Fruit fly (Drosophila melanogaster) whole organism, embryonic: ENCODE results near the gene CG15529.

Source experiments
- Bgb ChIP-seq: fragments of 200-800 bp; sonication (Bioruptor generic); IDR thresholded peaks from 2 replicates; pipeline ENCODE4 v1.3.6; 2022; ENCODE audit warnings: missing biosample characterization, missing genetic modification characterization; ENCODE audit not compliant: partially characterized antibody
- C15 ChIP-seq: fragments of 200-800 bp; sonication (Bioruptor generic); IDR thresholded peaks from 3 replicates; pipeline ENCODE4 v1.3.6; 2022; ENCODE audit warnings: missing biosample characterization, missing genetic modification characterization
- CG12155 ChIP-seq: fragments of 200-800 bp; sonication (Bioruptor generic); optimal IDR thresholded peaks from 3 replicates; lab custom pipeline; 2016; ENCODE audit warnings: missing biosample characterization, missing genetic modification characterization
- CG12659 ChIP-seq: fragments of 200-800 bp; sonication (Bioruptor generic); optimal IDR thresholded peaks from 3 replicates; lab custom pipeline; 2017; ENCODE audit warnings: mild to moderate bottlenecking, missing biosample characterization, missing genetic modification reagents, missing genetic modification characterization
- CG13123 ChIP-seq: fragments of 200-800 bp; sonication (Bioruptor generic); optimal IDR thresholded peaks from 2 replicates; lab custom pipeline; 2016; ENCODE audit warnings: missing biosample characterization, missing genetic modification characterization
- CG14667 ChIP-seq: fragments of 200-800 bp; sonication (Bioruptor generic); IDR thresholded peaks from 2 replicates; pipeline ENCODE4 v1.3.6; 2022; ENCODE audit warnings: missing biosample characterization, missing genetic modification characterization
- CG14965 ChIP-seq: fragments of 200-800 bp; sonication (Bioruptor generic); optimal IDR thresholded peaks from 2 replicates; lab custom pipeline; 2016; ENCODE audit warnings: missing biosample characterization, missing genetic modification characterization, borderline replicate concordance
- CG17568 ChIP-seq: fragments of 200-800 bp; sonication (Bioruptor generic); optimal IDR thresholded peaks from 2 replicates; lab custom pipeline; 2018; ENCODE audit warnings: missing biosample characterization, mild to moderate bottlenecking, missing genetic modification characterization, moderate library complexity
- CG17802 ChIP-seq: fragments of 200-800 bp; sonication (Bioruptor generic); optimal IDR thresholded peaks from 2 replicates; lab custom pipeline; 2018; ENCODE audit warnings: missing biosample characterization, mild to moderate bottlenecking, missing genetic modification characterization, moderate library complexity
- CG1792 ChIP-seq: fragments of 200-800 bp; sonication (Bioruptor generic); optimal IDR thresholded peaks from 2 replicates; lab custom pipeline; 2016; ENCODE audit warnings: missing biosample characterization, missing genetic modification characterization
- CG18262 ChIP-seq: fragments of 200-800 bp; optimal IDR thresholded peaks from 3 replicates; lab custom pipeline; 2019; ENCODE audit warnings: missing biosample characterization, mild to moderate bottlenecking, missing genetic modification characterization, moderate library complexity
- CG2202 ChIP-seq: fragments of 200-800 bp; sonication (Bioruptor generic); optimal IDR thresholded peaks from 2 replicates; lab custom pipeline; 2018; ENCODE audit warnings: missing biosample characterization, mild to moderate bottlenecking, missing genetic modification characterization
- CG32532 ChIP-seq: fragments of 200-800 bp; sonication (Bioruptor generic); IDR thresholded peaks from 2 replicates; pipeline ENCODE4 v1.3.6; 2022; ENCODE audit warnings: missing biosample characterization, missing genetic modification characterization
- CG5180 ChIP-seq: fragments of 200-800 bp; sonication (Bioruptor generic); optimal IDR thresholded peaks from 3 replicates; lab custom pipeline; 2017; ENCODE audit warnings: missing biosample characterization, missing genetic modification characterization, mild to moderate bottlenecking, moderate library complexity, missing genetic modification reagents
- CG6272 ChIP-seq: fragments of 200-800 bp; sonication (Bioruptor generic); IDR thresholded peaks from 2 replicates; pipeline ENCODE4 v1.3.6; 2022; ENCODE audit warnings: missing biosample characterization, missing genetic modification characterization
- CG6654 ChIP-seq: fragments of 200-800 bp; sonication (Bioruptor generic); optimal IDR thresholded peaks from 2 replicates; lab custom pipeline; 2017; ENCODE audit warnings: missing biosample characterization, mild to moderate bottlenecking, missing genetic modification characterization
- CG6765 ChIP-seq: fragments of 200-800 bp; sonication (Bioruptor generic); optimal IDR thresholded peaks from 3 replicates; lab custom pipeline; 2017; ENCODE audit warnings: missing biosample characterization, mild to moderate bottlenecking, missing genetic modification characterization
- CG7987 ChIP-seq: fragments of 200-800 bp; sonication (Bioruptor generic); optimal IDR thresholded peaks from 2 replicates; lab custom pipeline; 2018; ENCODE audit warnings: missing biosample characterization, mild to moderate bottlenecking, missing genetic modification characterization, moderate library complexity
- CG9215 ChIP-seq: fragments of 200-800 bp; sonication (Bioruptor generic); IDR thresholded peaks from 2 replicates; pipeline ENCODE4 v1.3.6; 2022; ENCODE audit warnings: missing biosample characterization, missing genetic modification characterization
- CHES-1-like ChIP-seq: fragments of 200-800 bp; sonication (Bioruptor generic); optimal IDR thresholded peaks from 2 replicates; lab custom pipeline; 2016; ENCODE audit warnings: missing biosample characterization, missing genetic modification characterization
- D19B ChIP-seq: fragments of 200-800 bp; sonication (Bioruptor generic); optimal IDR thresholded peaks from 2 replicates; lab custom pipeline; 2017; ENCODE audit warnings: missing biosample characterization, mild to moderate bottlenecking, missing genetic modification characterization
- Deaf1 ChIP-seq: fragments of 200-800 bp; optimal IDR thresholded peaks from 3 replicates; lab custom pipeline; 2019; ENCODE audit warnings: missing biosample characterization, mild to moderate bottlenecking, missing genetic modification characterization, moderate library complexity
- Dip2 ChIP-seq: fragments of 200-800 bp; sonication (Bioruptor generic); IDR thresholded peaks from 2 replicates; pipeline ENCODE4 v1.3.6; 2022; ENCODE audit warnings: missing biosample characterization, missing genetic modification characterization
- Dref ChIP-seq: fragments of 200-800 bp; sonication (Bioruptor generic); IDR thresholded peaks from 2 replicates; pipeline ENCODE4 v1.3.6; 2022; ENCODE audit warnings: missing biosample characterization, missing genetic modification characterization
- Fer1 ChIP-seq: fragments of 200-800 bp; sonication (Bioruptor generic); optimal IDR thresholded peaks from 2 replicates; lab custom pipeline; 2017; ENCODE audit warnings: missing biosample characterization, mild to moderate bottlenecking, missing genetic modification characterization
- Gsc ChIP-seq: fragments of 200-800 bp; sonication (Bioruptor generic); IDR thresholded peaks from 2 replicates; pipeline ENCODE4 v1.3.6; 2022; ENCODE audit warnings: missing biosample characterization, missing genetic modification characterization
- Gug ChIP-seq: fragments of 200-800 bp; sonication (Bioruptor generic); IDR thresholded peaks from 4 replicates; pipeline ENCODE4 v1.3.6; 2022; ENCODE audit warnings: missing biosample characterization, missing genetic modification characterization
- HmgZ ChIP-seq: fragments of 200-800 bp; sonication (Bioruptor generic); optimal IDR thresholded peaks from 2 replicates; lab custom pipeline; 2018; ENCODE audit warnings: missing biosample characterization, mild to moderate bottlenecking, missing genetic modification characterization
- Myb ChIP-seq: fragments of 200-800 bp; sonication (Bioruptor generic); optimal IDR thresholded peaks from 2 replicates; lab custom pipeline; 2016; ENCODE audit warnings: missing biosample characterization, missing genetic modification characterization
- NC2β ChIP-seq: fragments of 200-800 bp; sonication (Bioruptor generic); optimal IDR thresholded peaks from 2 replicates; lab custom pipeline; 2016; ENCODE audit warnings: missing biosample characterization, missing genetic modification characterization
- NFAT ChIP-seq: fragments of 200-800 bp; sonication (Bioruptor generic); IDR thresholded peaks from 2 replicates; pipeline ENCODE4 v1.3.6; 2022; ENCODE audit warnings: missing biosample characterization, missing genetic modification characterization
- Nf-YA ChIP-seq: fragments of 200-800 bp; sonication (Bioruptor generic); IDR thresholded peaks from 2 replicates; pipeline ENCODE4 v1.3.6; 2022; ENCODE audit warnings: missing biosample characterization, missing genetic modification characterization
- Opbp ChIP-seq: fragments of 200-800 bp; sonication (Bioruptor generic); IDR thresholded peaks from 3 replicates; pipeline ENCODE4 v1.3.6; 2022; ENCODE audit warnings: missing biosample characterization, missing genetic modification characterization; ENCODE audit not compliant: partially characterized antibody
- PHDP ChIP-seq: fragments of 200-800 bp; sonication (Bioruptor generic); optimal IDR thresholded peaks from 3 replicates; lab custom pipeline; 2018; ENCODE audit warnings: missing biosample characterization, mild to moderate bottlenecking, missing genetic modification characterization, moderate library complexity
- Stat92E ChIP-seq, 3 experiments: fragments of >200 bp in 2 of 3; fragments of 200-800 bp in 1 of 3; sonication (Bioruptor generic) in 1 of 3; optimal IDR thresholded peaks; 2 replicates each; lab custom pipeline; 2017 to 2019; ENCODE audit warnings: missing biosample characterization in 3 of 3, missing genetic modification characterization in 3 of 3, mild to moderate bottlenecking in 1 of 3, moderate library complexity in 1 of 3
- Xbp1 ChIP-seq: fragments of 200-800 bp; sonication (Bioruptor generic); optimal IDR thresholded peaks from 3 replicates; lab custom pipeline; 2016; ENCODE audit warnings: missing biosample characterization, mild to moderate bottlenecking, missing genetic modification characterization
- ase ChIP-seq: fragments of 200-800 bp; sonication (Bioruptor generic); IDR thresholded peaks from 3 replicates; pipeline ENCODE4 v1.3.6; 2022; ENCODE audit warnings: missing biosample characterization, missing genetic modification characterization
- bigmax ChIP-seq: fragments of 200-800 bp; sonication (Bioruptor generic); optimal IDR thresholded peaks from 2 replicates; lab custom pipeline; 2018; ENCODE audit warnings: missing biosample characterization, mild to moderate bottlenecking, missing genetic modification characterization
- dati ChIP-seq: fragments of 200-800 bp; sonication (Bioruptor generic); IDR thresholded peaks from 2 replicates; pipeline ENCODE4 v1.3.6; 2022; ENCODE audit warnings: missing biosample characterization, missing genetic modification characterization
- disco-r ChIP-seq: fragments of 200-800 bp; sonication (Bioruptor generic); optimal IDR thresholded peaks from 2 replicates; lab custom pipeline; 2016; ENCODE audit warnings: missing biosample characterization, missing genetic modification characterization
- fd102C ChIP-seq: fragments of 200-800 bp; sonication (Bioruptor generic); optimal IDR thresholded peaks from 2 replicates; lab custom pipeline; 2018; ENCODE audit warnings: missing biosample characterization, mild to moderate bottlenecking, missing genetic modification characterization, moderate library complexity
- gsb-n ChIP-seq: fragments of 200-800 bp; sonication (Bioruptor generic); optimal IDR thresholded peaks from 3 replicates; lab custom pipeline; 2018; ENCODE audit warnings: missing biosample characterization, mild to moderate bottlenecking, missing genetic modification characterization
- hkb ChIP-seq, 2 experiments: fragments of 200-800 bp in 1 of 2; fragments of >200 bp in 1 of 2; sonication (Bioruptor generic) in 1 of 2; IDR thresholded peaks in 1 of 2; optimal IDR thresholded peaks in 1 of 2; 2 replicates each; pipeline versions ENCODE4 v1.3.6 to Lab custom; 2017 to 2022; ENCODE audit warnings: missing biosample characterization in 1 of 2, missing genetic modification characterization in 1 of 2
- insv ChIP-seq, 2 experiments: fragments of 200-800 bp; sonication (Bioruptor generic); optimal IDR thresholded peaks; 3 replicates each; lab custom pipeline; 2016 to 2018; ENCODE audit warnings: missing biosample characterization in 2 of 2, missing genetic modification characterization in 2 of 2
- lmd ChIP-seq: fragments of 200-800 bp; sonication (Bioruptor generic); IDR thresholded peaks from 2 replicates; pipeline ENCODE4 v1.3.6; 2022; ENCODE audit warnings: missing biosample characterization, missing genetic modification characterization
- onecut ChIP-seq: fragments of 200-800 bp; sonication (Bioruptor generic); IDR thresholded peaks from 2 replicates; pipeline ENCODE4 v1.3.6; 2022; ENCODE audit warnings: missing biosample characterization, missing genetic modification characterization
- repo ChIP-seq: fragments of 200-800 bp; sonication (Bioruptor generic); optimal IDR thresholded peaks from 2 replicates; lab custom pipeline; 2016; ENCODE audit warnings: missing biosample characterization, missing genetic modification characterization
- sens ChIP-seq: fragments of 200-800 bp; sonication (Bioruptor generic); peaks from one replicate; lab custom pipeline; 2016; ENCODE audit warnings: missing biosample characterization, missing genetic modification characterization
- sima ChIP-seq: fragments of 200-800 bp; sonication (Bioruptor generic); optimal IDR thresholded peaks from 2 replicates; lab custom pipeline; 2016; ENCODE audit warnings: missing biosample characterization, missing genetic modification characterization
- sob ChIP-seq: fragments of 200-800 bp; sonication (Bioruptor generic); IDR thresholded peaks from 2 replicates; pipeline ENCODE4 v1.3.6; 2022; ENCODE audit warnings: missing biosample characterization, missing genetic modification characterization
- trh ChIP-seq: fragments of 200-800 bp; sonication (Bioruptor generic); optimal IDR thresholded peaks from 2 replicates; lab custom pipeline; 2016; ENCODE audit warnings: missing biosample characterization, missing genetic modification characterization
- ttk ChIP-seq: fragments of 200-800 bp; sonication (Bioruptor generic); IDR thresholded peaks from 2 replicates; pipeline ENCODE4 v2.1.2; 2022; ENCODE audit warnings: missing biosample characterization, missing genetic modification characterization

The CG15529 gene

dm6 chr3R:30153864-30154263 lies 2.0 kb downstream of the CG15529 start (continued):
- TF ChIP-seq CG18262 (no peak), CG17802 (tag; lab: Kevin White, UChicago) (no peak), sens (no peak), repo (GFP tag; lab: Kevin White, UChicago) (no peak), CG2202 (tag; lab: Kevin White, UChicago) (no peak), Fer1 (GFP tag; lab: Kevin White, UChicago) (no peak), ttk (GFP tag; lab: Robert Waterston, UW) (no peak), D19B (no peak), dati (GFP tag; lab: Robert Waterston, UW) (no peak), CG6272 (GFP tag; lab: Robert Waterston, UW) (no peak), CG5180 (GFP tag; lab: Kevin White, UChicago) (no peak), trh (GFP tag; lab: Kevin White, UChicago) (no peak), NFAT (no peak), CG13123 (no peak), CG14667 (GFP tag; lab: Robert Waterston, UW) (no peak), Xbp1 (no peak), bigmax (no peak), insv (GFP tag; optimal IDR thresholded peaks at IDR 0.05; lab: Kevin White, UChicago) (peak in 1 of 2 experiments; percentile 71), disco-r (no peak), PHDP (tag; lab: Kevin White, UChicago) (no peak), lmd (no peak), Nf-YA (GFP tag; lab: Robert Waterston, UW) (no peak), Opbp (GFP tag; lab: Robert Waterston, UW) (peak; percentile 33; the same call in 1 of the 3 replicates), sima (GFP tag; lab: Kevin White, UChicago) (no peak), HmgZ (no peak), NC2β (GFP tag; lab: Kevin White, UChicago) (no peak), CG12659 (GFP tag; lab: Kevin White, UChicago) (no peak), C15 (no peak), ase (GFP tag; lab: Robert Waterston, UW) (no peak), CG17568 (GFP tag; lab: Kevin White, UChicago) (no peak), CG6765 (GFP tag; lab: Kevin White, UChicago) (no peak), CG1792 (GFP tag; lab: Kevin White, UChicago) (no peak), Myb (no peak), hkb (optimal IDR thresholded peaks at IDR 0.05; lab: Kevin White, UChicago) (no peak), hkb (GFP tag; IDR thresholded peaks at IDR 0.05; lab: Robert Waterston, UW) (no peak), Stat92E (GFP tag; optimal IDR thresholded peaks at IDR 0.05; lab: Kevin White, UChicago) (no peak), CG6654 (peak; percentile 98), Dref (GFP tag; lab: Robert Waterston, UW) (no peak), fd102C (GFP tag; lab: Kevin White, UChicago) (no peak), CG14965 (GFP tag; lab: Kevin White, UChicago) (no peak), CG32532 (0 out of 2 replicates have a peak, but pooled peaks have one; percentile 24), CG12155 (GFP tag; lab: Kevin White, UChicago) (no peak), Dip2 (no peak), Bgb (GFP tag; lab: Robert Waterston, UW) (no peak), Gsc (GFP tag; lab: Robert Waterston, UW) (no peak), Gug (GFP tag; lab: Robert Waterston, UW) (no peak), sob (GFP tag; lab: Robert Waterston, UW) (no peak), CG9215 (GFP tag; lab: Robert Waterston, UW) (no peak), CG7987 (no peak), Deaf1 (tag; lab: Kevin White, UChicago) (no peak), CHES-1-like (GFP tag; lab: Kevin White, UChicago) (no peak), gsb-n (tag; lab: Kevin White, UChicago) (peak; percentile 31), onecut (no peak)
